Fruit fly (Drosophila melanogaster): ENCODE results near the gene CG31370.
A peak's percentile ranks its signal among the peaks of the same experiment; 100 is the strongest.

CG31370 gene

dm6 chr3R:25329079-25329478 is 26.8 kb downstream of the CG31370 start, which contains the start of gene CHKov1 (continued):
- TF ChIP-seq Trl (optimal IDR thresholded peaks at IDR 0.05) (peak in 1 of 2 experiments; percentile 39), Trl (GFP tag; optimal IDR thresholded peaks at IDR 0.05) (no peak), CG12219 (GFP tag; optimal IDR thresholded peaks at IDR 0.05) (no peak), ssp (GFP tag; IDR thresholded peaks at IDR 0.05) (no peak), Atf6 (GFP tag; IDR thresholded peaks at IDR 0.05) (no peak), ab (GFP tag; optimal IDR thresholded peaks at IDR 0.05) (no peak), CG18262 (tag; optimal IDR thresholded peaks at IDR 0.05) (no peak), eve (GFP tag; optimal IDR thresholded peaks at IDR 0.05) (no peak), Hr39 (optimal IDR thresholded peaks at IDR 0.05) (no peak), TFAM (GFP tag; optimal IDR thresholded peaks at IDR 0.05) (no peak), CG5245 (GFP tag; optimal IDR thresholded peaks at IDR 0.05) (no peak), CG15514 (GFP tag; optimal IDR thresholded peaks at IDR 0.05) (peak; percentile 24), NC2α (GFP tag; optimal IDR thresholded peaks at IDR 0.05) (no peak), CG4424 (GFP tag; optimal IDR thresholded peaks at IDR 0.05) (no peak), Ets97D (GFP tag; optimal IDR thresholded peaks at IDR 0.05) (no peak), CG32772 (GFP tag; IDR thresholded peaks at IDR 0.05) (no peak), jumu (GFP tag; optimal IDR thresholded peaks at IDR 0.05) (no peak), sd (tag; optimal IDR thresholded peaks at IDR 0.05) (no peak), CG12769 (tag; optimal IDR thresholded peaks at IDR 0.05) (no peak), CG15696 (tag; optimal IDR thresholded peaks at IDR 0.05) (no peak), Side (GFP tag; optimal IDR thresholded peaks at IDR 0.05) (no peak), Spps (tag; optimal IDR thresholded peaks at IDR 0.05) (no peak), vvl (GFP tag; IDR thresholded peaks at IDR 0.05) (0 out of 2 replicates have a peak, but pooled peaks have one; percentile 21), unc-4 (GFP tag; IDR thresholded peaks at IDR 0.05; ENCODE audit: partially characterized antibody) (no peak), Adf1 (GFP tag; IDR thresholded peaks at IDR 0.05) (no peak; the same call in 1 of the 2 replicates), CG10979 (tag; optimal IDR thresholded peaks at IDR 0.05) (no peak), CG18764 (GFP tag; optimal IDR thresholded peaks at IDR 0.05) (no peak), usp (GFP tag; optimal IDR thresholded peaks at IDR 0.05) (no peak), fu2 (GFP tag; optimal IDR thresholded peaks at IDR 0.05) (no peak), CG2116 (GFP tag; optimal IDR thresholded peaks at IDR 0.05) (no peak), CG14667 (GFP tag; IDR thresholded peaks at IDR 0.05) (no peak), CG12104 (GFP tag; optimal IDR thresholded peaks at IDR 0.05) (no peak), Jarid2 (GFP tag; optimal IDR thresholded peaks at IDR 0.05) (peak; percentile 90), CG7987 (GFP tag; optimal IDR thresholded peaks at IDR 0.05) (peak; percentile 6), CG6765 (GFP tag; optimal IDR thresholded peaks at IDR 0.05) (no peak), dpn (GFP tag; optimal IDR thresholded peaks at IDR 0.05) (no peak), CG9876 (GFP tag; optimal IDR thresholded peaks at IDR 0.05) (peak; percentile 12), Hand (GFP tag; optimal IDR thresholded peaks at IDR 0.05) (no peak), ci (GFP tag; IDR thresholded peaks at IDR 0.05) (peak; percentile 56; the same call in 2 of the 3 replicates), disco-r (GFP tag; optimal IDR thresholded peaks at IDR 0.05) (no peak), CG34376 (GFP tag; optimal IDR thresholded peaks at IDR 0.05) (peak; percentile 52), HLH54F (GFP tag; optimal IDR thresholded peaks at IDR 0.05) (no peak), crc (GFP tag; optimal IDR thresholded peaks at IDR 0.05) (no peak), CG8944 (GFP tag; optimal IDR thresholded peaks at IDR 0.05) (no peak), D (optimal IDR thresholded peaks at IDR 0.05) (no peak), D (GFP tag; optimal IDR thresholded peaks at IDR 0.05) (no peak), eyg (GFP tag; optimal IDR thresholded peaks at IDR 0.05) (no peak), zfh1 (GFP tag; IDR thresholded peaks at IDR 0.05) (no peak), CG15011 (GFP tag; optimal IDR thresholded peaks at IDR 0.05) (no peak), MTF-1 (GFP tag; optimal IDR thresholded peaks at IDR 0.05; ENCODE audit: borderline replicate concordance) (no peak), jing (GFP tag; optimal IDR thresholded peaks at IDR 0.05) (no peak), pzg (GFP tag; optimal IDR thresholded peaks at IDR 0.05) (no peak), ftz-f1 (GFP tag; optimal IDR thresholded peaks at IDR 0.05) (no peak)

All from whole organism, embryonic.